Fruit fly (Drosophila melanogaster): ENCODE measurements around the gene LysP.

Gene LysP

DNA sequence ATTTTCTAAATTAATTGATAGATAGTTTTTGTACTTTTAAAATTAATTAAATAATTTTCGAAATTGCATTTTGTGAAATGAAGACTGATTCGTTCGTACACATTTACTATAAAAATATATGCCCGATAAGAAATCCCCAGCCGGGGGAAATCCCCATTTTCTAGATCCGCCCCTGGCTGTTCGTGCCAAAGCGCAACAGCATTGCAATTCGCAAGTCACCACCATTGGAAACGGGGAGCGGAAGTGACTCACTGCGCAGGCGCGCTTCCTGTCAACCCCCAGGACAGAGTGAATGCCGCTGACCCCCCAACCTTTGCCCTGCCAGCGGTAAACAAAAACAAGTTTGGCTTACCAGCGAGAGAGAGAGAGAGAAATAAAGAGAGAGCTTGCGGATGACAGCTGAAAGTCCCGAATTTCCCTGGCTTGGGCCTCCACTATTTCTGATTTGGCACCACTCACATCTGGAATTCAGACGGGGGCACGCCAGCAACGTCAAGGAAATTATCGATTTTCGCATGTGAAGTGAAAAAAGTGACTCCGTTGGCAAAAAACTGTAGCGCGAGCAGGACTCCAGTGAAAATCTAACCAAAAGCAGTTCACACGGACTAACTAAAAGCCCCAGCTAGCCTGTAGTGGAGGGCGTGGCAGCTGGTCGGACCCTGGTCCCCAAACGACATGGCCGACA is 22.5 kb downstream of the LysP start, which contains the start of gene Aplip1:
Gene Aplip1 (plus strand): TSS at position 450 of the 685 bp plus-strand sequence.
- TF ChIP-seq CG17806 (tag; optimal IDR thresholded peaks at IDR 0.05) (no peak), CG12605 (GFP tag; IDR thresholded peaks at IDR 0.05) (peak; percentile 31; the same call in 1 of the 2 replicates), fd96Ca (GFP tag; IDR thresholded peaks at IDR 0.05) (0 out of 3 replicates have a peak, but pooled peaks have one; percentile 10), CG4496 (GFP tag; IDR thresholded peaks at IDR 0.05) (peak; percentile 39; the same call in 1 of the 3 replicates), CG32121 (GFP tag; IDR thresholded peaks at IDR 0.05) (no peak)

DNA sequence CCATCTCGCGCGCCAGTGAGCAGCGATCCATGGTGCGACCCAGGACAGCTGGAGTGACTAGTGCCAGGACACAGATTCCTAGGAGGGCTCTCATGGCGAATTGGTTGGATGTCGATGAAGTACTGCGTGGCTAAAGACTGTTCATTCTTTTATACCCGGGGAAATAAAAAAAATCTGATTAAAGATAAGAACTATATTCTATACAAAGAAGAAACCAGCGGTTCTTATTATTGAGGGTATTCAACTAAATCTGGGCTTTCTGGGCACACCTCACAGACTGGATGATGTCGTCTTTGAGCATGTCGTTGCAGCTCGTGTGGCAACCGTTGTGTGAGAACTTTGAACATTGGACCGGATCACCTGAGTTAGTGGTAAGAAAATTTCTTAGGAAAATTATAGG is 23.3 kb downstream of the LysP start, which contains the start of gene LysX:
Gene LysX (minus strand): TSS at position 101 of the 400 bp plus-strand sequence.
- TF ChIP-seq EcR (GFP tag; optimal IDR thresholded peaks at IDR 0.05) = no peak
- TF ChIP-seq CG10348 (GFP tag; IDR thresholded peaks at IDR 0.05) = no peak
- no peak for TF ChIP-seq CG13204 (GFP tag; optimal IDR thresholded peaks at IDR 0.05)
- TF ChIP-seq CG12605 (GFP tag; IDR thresholded peaks at IDR 0.05) = no peak
- no peak for TF ChIP-seq CG9948 (tag; optimal IDR thresholded peaks at IDR 0.05)
- no peak for TF ChIP-seq CG32121 (GFP tag; IDR thresholded peaks at IDR 0.05)
- TF ChIP-seq CG14655 (GFP tag; optimal IDR thresholded peaks at IDR 0.05) = no peak
- TF ChIP-seq Snoo (tag; optimal IDR thresholded peaks at IDR 0.05) = no peak
- TF ChIP-seq Ets98B (GFP tag; IDR thresholded peaks at IDR 0.05) = no peak
- no peak for TF ChIP-seq CG8159 (tag; optimal IDR thresholded peaks at IDR 0.05)
- no peak for TF ChIP-seq rn (GFP tag; IDR thresholded peaks at IDR 0.05)
- no peak for TF ChIP-seq Pif1A (GFP tag; optimal IDR thresholded peaks at IDR 0.05)
- TF ChIP-seq fd96Ca (GFP tag; IDR thresholded peaks at IDR 0.05) = no peak
- no peak for TF ChIP-seq gl (tag; optimal IDR thresholded peaks at IDR 0.05)
- no peak for TF ChIP-seq CG8301 (tag; optimal IDR thresholded peaks at IDR 0.05)
- no peak for TF ChIP-seq CG4496 (GFP tag; IDR thresholded peaks at IDR 0.05)
- no peak for TF ChIP-seq CG17806 (tag; optimal IDR thresholded peaks at IDR 0.05)

DNA sequence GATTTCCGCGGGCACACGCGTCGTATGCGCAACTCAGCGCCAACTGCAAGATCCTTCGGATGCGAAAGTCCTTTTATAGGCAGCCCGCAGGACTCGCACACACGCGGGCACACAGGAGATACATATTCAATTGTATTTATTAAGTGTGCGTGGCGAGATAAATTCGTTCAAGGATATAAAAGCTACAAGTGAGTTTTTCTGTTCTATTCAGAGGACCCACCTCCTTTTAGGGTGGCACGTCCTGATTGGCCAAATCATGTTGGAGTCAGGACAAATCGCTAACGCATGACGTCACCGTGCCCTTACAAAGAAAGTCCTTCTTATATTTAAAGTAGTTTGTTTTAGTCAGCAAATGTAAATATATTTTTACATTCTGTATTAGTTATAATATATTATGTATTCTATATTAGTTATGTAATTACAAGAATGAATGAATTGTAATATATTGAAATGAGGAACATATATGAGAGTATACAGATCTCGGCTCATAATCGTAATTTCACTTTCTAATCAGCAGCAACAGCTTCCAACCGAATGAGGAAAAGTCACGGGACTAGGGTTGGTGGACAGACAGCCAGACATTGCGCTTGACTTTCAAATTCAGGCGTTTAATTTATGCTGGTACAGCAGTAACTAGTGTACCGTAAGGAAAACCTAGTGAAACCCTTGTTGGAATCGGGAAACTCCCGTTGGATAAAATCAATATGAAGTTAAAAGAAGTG is 25.2 kb downstream of the LysP start, which contains the start of gene Trhn:
Gene Trhn (minus strand): TSS at position 51 of the 722 bp plus-strand sequence.
- no peak for TF ChIP-seq CG17806 (tag; optimal IDR thresholded peaks at IDR 0.05)

DNA sequence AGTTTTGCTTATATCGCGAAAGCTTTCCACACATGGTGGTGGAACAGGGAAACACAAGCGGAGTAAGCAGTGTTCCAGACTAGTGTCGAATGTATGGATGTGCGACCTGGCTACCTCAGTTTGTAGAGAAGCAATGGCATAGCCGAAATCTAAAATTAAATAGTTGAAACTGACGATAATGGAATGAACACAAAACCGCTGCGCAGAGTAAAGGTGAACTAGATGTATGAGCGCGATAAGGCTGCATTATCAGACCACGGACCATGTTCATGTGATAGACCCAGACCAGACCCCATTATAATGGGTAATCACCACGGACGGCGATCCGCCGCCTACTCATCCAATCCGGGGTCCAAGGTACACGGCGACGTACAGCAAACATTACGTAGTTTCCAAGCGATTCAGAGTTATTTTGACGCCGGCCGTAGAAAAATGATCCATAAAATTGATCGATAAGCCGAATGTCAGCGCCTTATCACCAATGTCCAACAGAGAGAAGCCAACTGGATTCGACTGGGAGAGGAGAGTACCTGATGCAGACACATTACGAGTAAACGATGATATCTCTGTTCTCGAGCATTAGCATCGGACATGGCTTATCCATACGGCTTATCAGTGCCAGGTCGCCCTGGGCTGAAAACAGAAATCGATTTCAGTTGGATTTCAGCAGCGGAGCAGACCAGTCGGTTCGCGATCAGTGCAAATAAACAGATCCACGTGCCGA is 29.4 kb downstream of the LysP start, which contains the start of gene CG13912:
Gene CG13912 (plus strand): TSS at position 653 of the 724 bp plus-strand sequence.
- TF ChIP-seq rn (GFP tag; IDR thresholded peaks at IDR 0.05) = no peak
- peak; percentile 64 for TF ChIP-seq gl (tag; optimal IDR thresholded peaks at IDR 0.05)
- TF ChIP-seq CG13204 (GFP tag; optimal IDR thresholded peaks at IDR 0.05) = peak; percentile 38
- no peak for TF ChIP-seq CG9948 (tag; optimal IDR thresholded peaks at IDR 0.05)
- TF ChIP-seq EcR (GFP tag; optimal IDR thresholded peaks at IDR 0.05) = peak; percentile 10
- TF ChIP-seq CG14655 (GFP tag; optimal IDR thresholded peaks at IDR 0.05) = peak; percentile 13
- TF ChIP-seq CG10348 (GFP tag; IDR thresholded peaks at IDR 0.05) = no peak

DNA sequence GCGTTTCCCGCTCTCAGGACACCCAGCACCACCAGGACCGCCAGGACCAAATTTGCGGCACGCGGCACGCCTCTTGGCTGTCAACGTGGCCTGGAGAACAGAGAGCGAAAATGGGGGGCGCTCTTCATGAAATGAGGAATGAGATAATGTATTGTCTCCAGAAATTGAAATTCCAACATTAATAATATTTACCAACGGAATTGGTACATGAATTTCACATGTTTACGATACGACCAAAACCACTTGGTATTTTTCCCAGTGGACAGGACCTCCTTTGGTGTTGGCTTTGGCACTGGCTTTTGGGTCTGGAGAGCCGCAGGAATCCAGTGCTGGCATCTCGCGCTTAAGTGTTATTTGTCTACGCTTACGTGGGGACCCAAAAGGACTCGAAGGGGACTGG is 35.0 kb downstream of the LysP start:
- TF ChIP-seq fd96Ca (GFP tag; IDR thresholded peaks at IDR 0.05) (peak; percentile 49; the same call in 1 of the 3 replicates), CG12605 (GFP tag; IDR thresholded peaks at IDR 0.05) (no peak), CG15710 (tag; optimal IDR thresholded peaks at IDR 0.05) (peak; percentile 46), Ets98B (GFP tag; IDR thresholded peaks at IDR 0.05) (peak; percentile 17; the same call in 1 of the 2 replicates), CG8159 (tag; optimal IDR thresholded peaks at IDR 0.05) (peak; percentile 12)

DNA sequence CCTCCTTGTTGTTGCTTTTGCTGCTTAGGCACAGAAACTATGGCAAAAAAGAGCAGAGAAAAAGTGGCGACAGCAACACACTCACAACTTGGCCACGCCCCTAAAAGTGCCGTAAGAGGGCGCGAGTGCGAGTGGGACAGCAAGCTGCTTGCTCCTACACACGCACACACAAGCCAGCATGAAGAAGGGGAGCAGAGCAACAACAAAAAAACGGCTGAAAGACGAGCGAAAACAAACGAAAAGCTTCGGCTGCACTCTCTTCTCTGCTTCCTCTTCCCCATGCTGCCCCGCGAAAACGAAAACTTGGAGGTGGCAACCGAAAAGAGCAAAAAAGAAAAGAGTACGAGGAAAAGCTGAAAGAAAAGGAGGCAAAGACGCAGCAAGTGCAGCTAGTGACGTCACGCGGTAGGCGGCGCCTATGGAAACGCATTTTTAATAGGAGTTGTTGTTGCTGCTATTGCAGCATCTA is 40.3 kb downstream of the LysP start:
- TF ChIP-seq CG12605 (GFP tag; IDR thresholded peaks at IDR 0.05) (peak; percentile 63), Pif1B (GFP tag; optimal IDR thresholded peaks at IDR 0.05) (no peak), CG34367 (tag; optimal IDR thresholded peaks at IDR 0.05) (peak; percentile 79), Pif1A (GFP tag; optimal IDR thresholded peaks at IDR 0.05) (peak; percentile 49), CG14655 (GFP tag; optimal IDR thresholded peaks at IDR 0.05) (peak; percentile 72), rn (GFP tag; IDR thresholded peaks at IDR 0.05) (peak; percentile 48; the same call in 1 of the 2 replicates), gl (tag; optimal IDR thresholded peaks at IDR 0.05) (peak; percentile 84), CG8301 (tag; optimal IDR thresholded peaks at IDR 0.05) (peak; percentile 57), CG15710 (tag; optimal IDR thresholded peaks at IDR 0.05) (peak; percentile 71), CG8159 (tag; optimal IDR thresholded peaks at IDR 0.05) (peak; percentile 65), EcR (GFP tag; optimal IDR thresholded peaks at IDR 0.05) (peak; percentile 18), CG4496 (GFP tag; IDR thresholded peaks at IDR 0.05) (peak; percentile 82), CG9948 (tag; optimal IDR thresholded peaks at IDR 0.05) (peak; percentile 40), CG13204 (GFP tag; optimal IDR thresholded peaks at IDR 0.05) (peak; percentile 70), D1 (tag; optimal IDR thresholded peaks at IDR 0.05) (no peak), Snoo (tag; optimal IDR thresholded peaks at IDR 0.05) (peak; percentile 30), CG10348 (GFP tag; IDR thresholded peaks at IDR 0.05) (no peak), Ets98B (GFP tag; IDR thresholded peaks at IDR 0.05) (peak; percentile 71), CG17806 (tag; optimal IDR thresholded peaks at IDR 0.05) (peak; percentile 35), fd96Ca (GFP tag; IDR thresholded peaks at IDR 0.05) (peak; percentile 80), CG32121 (GFP tag; IDR thresholded peaks at IDR 0.05) (peak; percentile 77; the same call in 1 of the 2 replicates)
